Worm (Caenorhabditis elegans) whole organism, young adult: ENCODE measurements around the gene puf-6.

Source experiments
- F52B5.7 ChIP-seq: sonication (generic microtip); optimal IDR thresholded peaks from 2 replicates; lab custom pipeline; 2016; ENCODE audit warnings: mild to moderate bottlenecking, missing genetic modification characterization, missing compliant biosample characterization
- K12H6.12 ChIP-seq: fragments of 200-800 bp; sonication (Bioruptor generic); optimal IDR thresholded peaks from 2 replicates; lab custom pipeline; 2018; ENCODE audit warnings: mild to moderate bottlenecking, missing genetic modification characterization, missing compliant biosample characterization
- Y53F4B.3 ChIP-seq: fragments of 200-800 bp; sonication (Bioruptor generic); IDR thresholded peaks from 2 replicates; pipeline ENCODE4 v1.3.6; 2022; ENCODE audit warnings: missing genetic modification reagents, missing genetic modification characterization, missing compliant biosample characterization
- attf-5 ChIP-seq: fragments of 200-800 bp; sonication (Bioruptor generic); optimal IDR thresholded peaks from 2 replicates; lab custom pipeline; 2018; ENCODE audit warnings: mild to moderate bottlenecking, missing genetic modification characterization, missing compliant biosample characterization
- ceh-79 ChIP-seq: sonication (generic microtip); optimal IDR thresholded peaks from 2 replicates; lab custom pipeline; 2017; ENCODE audit warnings: mild to moderate bottlenecking, missing genetic modification characterization, missing compliant biosample characterization
- pbrm-1 ChIP-seq: fragments of 200-800 bp; sonication (Bioruptor generic); IDR thresholded peaks from 2 replicates; pipeline ENCODE4 v1.3.6; 2022; ENCODE audit warnings: missing genetic modification reagents, missing genetic modification characterization, missing compliant biosample characterization
- pha-4 ChIP-seq: fragments of 150-350 bp; sonication (generic microtip); optimal IDR thresholded peaks from 2 replicates; lab custom pipeline; 2014; ENCODE audit warnings: missing biosample characterization, missing genetic modification reagents, missing genetic modification characterization
- sea-2 ChIP-seq: fragments of 200-800 bp; sonication (Bioruptor generic); IDR thresholded peaks from 2 replicates; pipeline ENCODE4 v1.3.6; 2022; ENCODE audit warnings: missing genetic modification characterization, missing compliant biosample characterization
- snpc-4 ChIP-seq, 5 experiments: fragments of 150-350 bp in 1 of 5; sonication (generic microtip) in 4 of 5; optimal IDR thresholded peaks; 2 replicates each; lab custom pipeline; 2014 to 2018; ENCODE audit warnings: missing genetic modification characterization in 5 of 5, missing biosample characterization in 3 of 5, antibody characterized with exemption in 2 of 5, mild to moderate bottlenecking in 2 of 5, missing compliant biosample characterization in 2 of 5, missing genotype in 2 of 5, moderate library complexity in 2 of 5, missing genetic modification reagents in 1 of 5
- ztf-28 ChIP-seq: fragments of 200-800 bp; sonication (Bioruptor generic); IDR thresholded peaks from 2 replicates; pipeline ENCODE4 v1.3.6; 2022; ENCODE audit warnings: missing genetic modification reagents, missing genetic modification characterization, missing compliant biosample characterization

- TF ChIP-seq Y53F4B.3, result no peak
- TF ChIP-seq ztf-28, result no peak
- TF ChIP-seq K12H6.12 (tag; lab: Kevin White, UChicago), result no peak
- no peak for TF ChIP-seq pha-4 (tag; lab: Kevin White, UChicago)
- no peak for TF ChIP-seq F52B5.7
- TF ChIP-seq attf-5 (GFP tag; lab: Kevin White, UChicago), result no peak
- no peak for TF ChIP-seq ceh-79 (tag; lab: Kevin White, UChicago)
- TF ChIP-seq snpc-4 (GFP tag; optimal IDR thresholded peaks at IDR 0.05; lab: Kevin White, UChicago), result no peak
- no peak for TF ChIP-seq snpc-4 (tag; optimal IDR thresholded peaks at IDR 0.05; lab: Kevin White, UChicago)
- TF ChIP-seq pbrm-1 (GFP tag; lab: Robert Waterston, UW), result no peak
- no peak for TF ChIP-seq sea-2 (GFP tag; lab: Robert Waterston, UW)
These were observed 47.9 kb downstream of the puf-6 start for ce11 chrII:12995322-12995721.
